Fruit fly (Drosophila melanogaster) whole organism, embryonic: Measurements from ENCODE around the gene CG43136.

ENCODE experiments used
- Blimp-1 ChIP-seq: fragments of 200-800 bp; sonication (Bioruptor generic); optimal IDR thresholded peaks from 3 replicates; lab custom pipeline; 2018; ENCODE audit warnings: missing biosample characterization, missing genetic modification characterization, mild to moderate bottlenecking, moderate library complexity, missing genetic modification reagents
- CG11398 ChIP-seq: fragments of 200-800 bp; sonication (Bioruptor generic); optimal IDR thresholded peaks from 2 replicates; lab custom pipeline; 2016; ENCODE audit warnings: missing biosample characterization, missing genetic modification characterization
- CG12104 ChIP-seq: fragments of 200-800 bp; sonication (Bioruptor generic); optimal IDR thresholded peaks from 3 replicates; lab custom pipeline; 2016; ENCODE audit warnings: missing biosample characterization, missing genetic modification characterization
- CG16863 ChIP-seq: fragments of 200-800 bp; sonication (Bioruptor generic); optimal IDR thresholded peaks from 3 replicates; lab custom pipeline; 2016; ENCODE audit warnings: missing biosample characterization, missing genetic modification characterization
- CG18011 ChIP-seq: fragments of 200-800 bp; sonication (Bioruptor generic); optimal IDR thresholded peaks from 2 replicates; lab custom pipeline; 2017; ENCODE audit warnings: missing biosample characterization, missing genetic modification characterization, mild to moderate bottlenecking, moderate library complexity, missing genotype
- Ets65A ChIP-seq: fragments of 200-800 bp; sonication (Bioruptor generic); peaks from one replicate; lab custom pipeline; 2016; ENCODE audit warnings: missing biosample characterization, missing genetic modification characterization
- ap ChIP-seq: fragments of 200-800 bp; sonication (Bioruptor generic); IDR thresholded peaks from 2 replicates; pipeline ENCODE4 v1.3.6; 2022; ENCODE audit warnings: missing biosample characterization, missing genetic modification characterization
- chif ChIP-seq, 2 experiments: fragments of 200-800 bp; sonication (Bioruptor generic); optimal IDR thresholded peaks; 3 replicates each; lab custom pipeline; 2016; ENCODE audit warnings: missing biosample characterization in 2 of 2, missing genetic modification characterization in 2 of 2
- nom ChIP-seq: fragments of 200-800 bp; sonication (Bioruptor generic); optimal IDR thresholded peaks from 2 replicates; lab custom pipeline; 2017; ENCODE audit warnings: missing biosample characterization, missing genetic modification characterization, mild to moderate bottlenecking, moderate library complexity, missing genetic modification reagents
- onecut ChIP-seq: fragments of 200-800 bp; sonication (Bioruptor generic); IDR thresholded peaks from 2 replicates; pipeline ENCODE4 v1.3.6; 2022; ENCODE audit warnings: missing biosample characterization, missing genetic modification characterization
- run ChIP-seq: fragments of 200-800 bp; sonication (Bioruptor generic); optimal IDR thresholded peaks from 3 replicates; lab custom pipeline; 2018; ENCODE audit warnings: missing biosample characterization, mild to moderate bottlenecking, missing genetic modification characterization
- tgo ChIP-seq: fragments of 200-800 bp; sonication (Bioruptor generic); IDR thresholded peaks from 3 replicates; pipeline ENCODE4 v1.3.6; 2022; ENCODE audit warnings: missing biosample characterization, missing genetic modification characterization

DNA sequence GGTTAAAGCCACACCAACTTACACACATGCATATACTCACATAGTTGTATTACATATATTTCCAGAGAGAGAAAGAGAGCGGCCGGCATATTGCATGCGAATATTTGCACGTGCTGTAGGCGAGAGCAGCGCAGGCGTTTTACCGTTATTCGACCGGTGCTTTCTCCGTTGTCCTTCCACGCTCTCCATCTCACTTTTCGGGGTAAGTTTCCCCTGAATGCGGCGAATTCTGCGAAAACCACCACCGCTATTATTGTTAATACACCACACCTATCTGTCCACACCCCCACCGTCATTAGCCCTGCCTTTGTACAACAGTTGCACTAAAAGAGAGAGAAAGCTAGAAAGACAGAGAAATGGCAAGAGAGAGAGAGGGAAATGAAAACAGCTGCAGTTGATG is 32.0 kb downstream of the CG43136 start:
- TF ChIP-seq chif (GFP tag; optimal IDR thresholded peaks at IDR 0.05; lab: Kevin White, UChicago) (no peak), Ets65A (no peak), nom (GFP tag; lab: Kevin White, UChicago) (no peak), run (tag; lab: Kevin White, UChicago) (no peak), tgo (GFP tag; lab: Robert Waterston, UW) (no peak), CG18011 (GFP tag; lab: Kevin White, UChicago) (no peak), CG16863 (no peak), onecut (no peak), CG12104 (GFP tag; lab: Kevin White, UChicago) (no peak), CG11398 (GFP tag; lab: Kevin White, UChicago) (no peak), ap (GFP tag; lab: Robert Waterston, UW) (no peak), Blimp-1 (GFP tag; lab: Kevin White, UChicago) (no peak)
